Fruit fly (Drosophila melanogaster) Kc167 (cell line): Measurements from ENCODE around the gene zfh1.

ENCODE experiments used
- Myc ChIP-seq: fragments of >200 bp; optimal IDR thresholded peaks from 2 replicates; lab custom pipeline; 2017; ENCODE audit warnings: missing external identifiers
- Sin3A ChIP-seq: fragments of >200 bp; optimal IDR thresholded peaks from 2 replicates; lab custom pipeline; 2018; ENCODE audit warnings: missing external identifiers
- h ChIP-seq: fragments of >200 bp; optimal IDR thresholded peaks from 3 replicates; lab custom pipeline; 2018; ENCODE audit warnings: missing external identifiers
- insv ChIP-seq: fragments of >200 bp; optimal IDR thresholded peaks from 3 replicates; lab custom pipeline; 2018; ENCODE audit warnings: missing external identifiers
- psq ChIP-seq: fragments of >200 bp; optimal IDR thresholded peaks from 2 replicates; lab custom pipeline; 2017; ENCODE audit warnings: missing external identifiers
- ttk ChIP-seq: sonication (Bioruptor generic); optimal IDR thresholded peaks from 2 replicates; lab custom pipeline; 2017; ENCODE audit warnings: missing external identifiers

dm6 chr3R:30750898-30751297 is 14.8 kb upstream of the zfh1 start:
- no peak for TF ChIP-seq psq (lab: Kevin White, UChicago)
- no peak for TF ChIP-seq insv (lab: Kevin White, UChicago)
- no peak for TF ChIP-seq Myc (lab: Kevin White, UChicago)
- TF ChIP-seq h (lab: Kevin White, UChicago): no peak
- TF ChIP-seq Sin3A (lab: Kevin White, UChicago): no peak
- TF ChIP-seq ttk: no peak
